Fruit fly (Drosophila melanogaster): Measurements from ENCODE around the gene ND-42.
A peak's percentile ranks its signal among the peaks of the same experiment; 100 is the strongest.

The ND-42 gene

dm6 chr3R:22034160-22034742 lies 6.7 kb downstream of the ND-42 start, which contains the start of the genes CG45099, CG6015, pit and Fadd (continued):
- no peak for TF ChIP-seq CG13775 (GFP tag; optimal IDR thresholded peaks at IDR 0.05)
- peak; percentile 34 for TF ChIP-seq CG13624 (GFP tag; optimal IDR thresholded peaks at IDR 0.05)
- no peak for TF ChIP-seq CG14965 (GFP tag; optimal IDR thresholded peaks at IDR 0.05; ENCODE audit: borderline replicate concordance)
- no peak for TF ChIP-seq repo (GFP tag; optimal IDR thresholded peaks at IDR 0.05)
- TF ChIP-seq CG10147 (GFP tag; optimal IDR thresholded peaks at IDR 0.05): no peak
- TF ChIP-seq CG1233 (GFP tag; optimal IDR thresholded peaks at IDR 0.05): no peak
- no peak for TF ChIP-seq jumu (GFP tag; optimal IDR thresholded peaks at IDR 0.05)
- TF ChIP-seq nmo (GFP tag; optimal IDR thresholded peaks at IDR 0.05): peak; percentile 53
- no peak for TF ChIP-seq Jarid2 (GFP tag; optimal IDR thresholded peaks at IDR 0.05)
- TF ChIP-seq Vsx1 (GFP tag; optimal IDR thresholded peaks at IDR 0.05): no peak
- TF ChIP-seq CG16863 (GFP tag; optimal IDR thresholded peaks at IDR 0.05): no peak
- no peak for TF ChIP-seq CG2202 (tag; optimal IDR thresholded peaks at IDR 0.05)
- TF ChIP-seq CoRest (tag; optimal IDR thresholded peaks at IDR 0.05): no peak
- no peak for TF ChIP-seq prd (optimal IDR thresholded peaks at IDR 0.05)
- TF ChIP-seq prd (GFP tag; IDR thresholded peaks at IDR 0.05): no peak
- no peak for TF ChIP-seq B-H1 (GFP tag; IDR thresholded peaks at IDR 0.05)
- TF ChIP-seq exex (tag; optimal IDR thresholded peaks at IDR 0.05): no peak
- no peak; the same call in 2 of the 3 replicates for TF ChIP-seq CG2199 (GFP tag; IDR thresholded peaks at IDR 0.05)
- TF ChIP-seq chn (GFP tag; optimal IDR thresholded peaks at IDR 0.05): no peak
- no peak for TF ChIP-seq tll (GFP tag; optimal IDR thresholded peaks at IDR 0.05)
- 0 out of 2 replicates have a peak, but pooled peaks have one; percentile 4 for TF ChIP-seq slbo (GFP tag; IDR thresholded peaks at IDR 0.05)
- TF ChIP-seq gcm2 (GFP tag; optimal IDR thresholded peaks at IDR 0.05): no peak
- TF ChIP-seq ken (GFP tag; IDR thresholded peaks at IDR 0.05): no peak
- TF ChIP-seq crol (GFP tag; IDR thresholded peaks at IDR 0.05): no peak
- peak; percentile 66 for TF ChIP-seq pzg (GFP tag; optimal IDR thresholded peaks at IDR 0.05)
- no peak for TF ChIP-seq CG15073 (GFP tag; optimal IDR thresholded peaks at IDR 0.05)
- TF ChIP-seq mirr (GFP tag; optimal IDR thresholded peaks at IDR 0.05): no peak
- peak; percentile 58 for TF ChIP-seq Sin3A (optimal IDR thresholded peaks at IDR 0.05)
- no peak for TF ChIP-seq CG4820 (GFP tag; optimal IDR thresholded peaks at IDR 0.05)
- no peak for TF ChIP-seq bab2 (GFP tag; optimal IDR thresholded peaks at IDR 0.05)
- TF ChIP-seq gcm (GFP tag; optimal IDR thresholded peaks at IDR 0.05): no peak
- TF ChIP-seq dati (GFP tag; IDR thresholded peaks at IDR 0.05): no peak
- no peak for TF ChIP-seq CG2875 (GFP tag; optimal IDR thresholded peaks at IDR 0.05)
- no peak for TF ChIP-seq Nf-YB (GFP tag; optimal IDR thresholded peaks at IDR 0.05)
- peak; percentile 81 for TF ChIP-seq stwl (tag; optimal IDR thresholded peaks at IDR 0.05)
- peak; percentile 52; the same call in 1 of the 3 replicates for TF ChIP-seq Doc3 (GFP tag; IDR thresholded peaks at IDR 0.05; ENCODE audit: partially characterized antibody)
- no peak for TF ChIP-seq tgo (GFP tag; IDR thresholded peaks at IDR 0.05)
- no peak for TF ChIP-seq sisA (GFP tag; IDR thresholded peaks at IDR 0.05)
- no peak for TF ChIP-seq pita (GFP tag; optimal IDR thresholded peaks at IDR 0.05)
- no peak for TF ChIP-seq Asciz (GFP tag; optimal IDR thresholded peaks at IDR 0.05)
- no peak for TF ChIP-seq CG17385 (GFP tag; optimal IDR thresholded peaks at IDR 0.05)
- no peak for TF ChIP-seq CG15601 (tag; optimal IDR thresholded peaks at IDR 0.05)
- TF ChIP-seq sqz (GFP tag; optimal IDR thresholded peaks at IDR 0.05): no peak
- TF ChIP-seq CG12744 (GFP tag; optimal IDR thresholded peaks at IDR 0.05): no peak
- TF ChIP-seq unpg (GFP tag; optimal IDR thresholded peaks at IDR 0.05): no peak
- TF ChIP-seq pfk (GFP tag; optimal IDR thresholded peaks at IDR 0.05): no peak
- no peak for TF ChIP-seq pb (GFP tag; optimal IDR thresholded peaks at IDR 0.05)
- no peak for TF ChIP-seq CG11456 (GFP tag; IDR thresholded peaks at IDR 0.05)
- TF ChIP-seq CrebB (tag; optimal IDR thresholded peaks at IDR 0.05): no peak
- TF ChIP-seq Sox102F (GFP tag; optimal IDR thresholded peaks at IDR 0.05): no peak
- no peak for TF ChIP-seq Blimp-1 (GFP tag; optimal IDR thresholded peaks at IDR 0.05)

Data from whole organism, embryonic.